Worm (Caenorhabditis elegans): ENCODE results near the gene cyp-13A11.

- TF ChIP-seq him-1 (tag; optimal IDR thresholded peaks at IDR 0.05) (peak; percentile 59), dao-5 (tag; optimal IDR thresholded peaks at IDR 0.05) (no peak), W03F9.2 (tag; optimal IDR thresholded peaks at IDR 0.05) (peak; percentile 78)
Observed at ce11 chrIII:12978473-12979174, 42.2 kb upstream of the cyp-13A11 start, which contains the start of the genes ubq-2 and frg-1.
